Worm (Caenorhabditis elegans): ENCODE results near the gene chil-22.

Gene chil-22

DNA sequence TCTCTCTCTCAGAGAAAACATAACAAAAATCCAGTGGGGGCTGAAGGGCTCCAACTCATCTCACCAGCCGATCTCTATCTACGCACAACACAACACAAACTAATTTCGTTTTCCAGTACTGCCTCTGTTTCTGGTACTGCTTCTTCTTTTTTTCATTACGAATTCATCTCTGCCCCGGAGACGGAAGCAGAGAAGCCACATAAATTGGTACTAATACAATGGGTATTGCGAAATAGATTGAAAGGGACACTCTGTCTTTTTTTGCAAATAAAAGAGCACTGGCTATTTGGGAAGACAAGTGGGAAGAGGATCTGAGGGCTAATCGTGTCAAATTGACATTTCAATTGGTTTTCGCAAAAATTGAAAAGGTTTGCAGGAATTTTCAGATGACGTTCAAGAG lies 31.3 kb upstream of the chil-22 start:
- TF ChIP-seq dox-1 (GFP tag; IDR thresholded peaks at IDR 0.05) (0 out of 2 replicates have a peak, but pooled peaks have one; percentile 26), ztf-18 (tag; optimal IDR thresholded peaks at IDR 0.05) (no peak), cebp-1 (GFP tag; IDR thresholded peaks at IDR 0.05) (peak; percentile 69; the same call in 1 of the 2 replicates), cebp-1 (tag; optimal IDR thresholded peaks at IDR 0.05) (peak; percentile 95), somi-1 (GFP tag; optimal IDR thresholded peaks at IDR 0.05) (peak; percentile 18), atf-7 (tag; optimal IDR thresholded peaks at IDR 0.05) (no peak)

DNA sequence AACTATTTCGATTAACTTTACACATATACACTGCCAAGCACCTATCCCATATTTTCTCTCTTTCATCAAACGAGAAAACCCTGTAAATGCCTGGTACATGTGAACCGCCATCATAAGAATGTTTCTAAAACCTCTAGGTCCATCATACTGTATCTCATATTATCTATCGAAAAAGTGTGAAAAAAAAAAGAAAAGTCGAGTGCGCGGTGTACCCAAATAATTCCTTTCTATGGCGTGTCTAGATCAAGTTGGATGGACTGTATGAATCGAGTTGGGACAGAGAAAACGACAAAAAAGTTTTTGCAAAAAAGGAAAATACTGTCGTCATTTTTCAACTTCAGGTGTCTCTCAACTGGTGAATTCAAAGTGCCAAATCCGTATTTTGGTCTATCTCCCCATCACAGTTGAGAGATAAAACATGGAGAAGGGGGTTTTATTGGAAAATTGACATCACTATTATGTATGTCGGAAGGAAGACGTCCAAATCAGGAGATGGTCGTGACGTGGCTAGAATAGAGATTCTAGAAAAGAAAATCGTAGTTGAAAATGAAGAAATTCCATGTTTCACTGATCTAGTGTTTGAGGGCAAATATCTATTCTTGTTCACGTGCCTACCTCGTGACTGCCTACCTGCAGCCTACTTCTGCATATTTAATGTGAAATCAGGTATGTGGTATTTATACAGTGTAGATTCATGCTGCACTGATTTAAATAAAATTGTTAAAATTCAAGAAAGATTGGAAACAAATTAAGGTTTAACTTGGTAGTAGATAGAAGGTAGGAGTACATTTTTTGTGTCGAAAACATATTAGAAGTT lies 27.5 kb upstream of the chil-22 start:
- TF ChIP-seq Y53G8AR.9 (GFP tag; conservative IDR thresholded peaks at IDR 0.05) (no peak), lin-40 (tag; optimal IDR thresholded peaks at IDR 0.05) (peak; percentile 47), somi-1 (GFP tag; optimal IDR thresholded peaks at IDR 0.05) (peak; percentile 43), K11D2.4 (GFP tag; IDR thresholded peaks at IDR 0.05) (0 out of 2 replicates have a peak, but pooled peaks have one; percentile 33)

DNA sequence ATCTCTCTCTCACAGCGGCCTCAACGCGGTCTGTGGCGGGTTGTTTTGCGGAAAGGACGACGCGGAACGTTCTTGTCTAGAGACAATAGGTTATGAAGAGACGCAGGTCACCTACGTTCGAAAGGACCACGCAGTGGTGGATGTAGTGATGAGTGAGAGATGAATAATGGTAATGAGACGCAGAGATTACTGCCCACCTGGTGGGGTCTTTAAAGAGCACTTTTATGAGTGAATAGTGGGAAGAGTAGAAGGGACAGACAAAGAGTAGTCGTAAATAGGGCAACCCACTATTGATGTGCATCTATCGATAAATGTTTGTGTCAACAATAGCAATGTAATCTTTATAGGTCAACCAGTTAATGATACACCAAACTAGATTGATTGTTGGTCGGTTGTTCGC lies 25.1 kb upstream of the chil-22 start:
- TF ChIP-seq B0019.2 (GFP tag; conservative IDR thresholded peaks at IDR 0.05) (no peak), lin-26 (GFP tag; IDR thresholded peaks at IDR 0.05) (0 out of 2 replicates have a peak, but pooled peaks have one; percentile 39), Y79H2A.3 (GFP tag; conservative IDR thresholded peaks at IDR 0.05) (no peak), bed-2 (GFP tag; IDR thresholded peaks at IDR 0.05) (0 out of 2 replicates have a peak, but pooled peaks have one; percentile 6), Y53F4B.3 (GFP tag; IDR thresholded peaks at IDR 0.05) (no peak), fkh-3 (tag; optimal IDR thresholded peaks at IDR 0.05) (no peak), hmg-1.2 (GFP tag; IDR thresholded peaks at IDR 0.05) (peak; percentile 89)

DNA sequence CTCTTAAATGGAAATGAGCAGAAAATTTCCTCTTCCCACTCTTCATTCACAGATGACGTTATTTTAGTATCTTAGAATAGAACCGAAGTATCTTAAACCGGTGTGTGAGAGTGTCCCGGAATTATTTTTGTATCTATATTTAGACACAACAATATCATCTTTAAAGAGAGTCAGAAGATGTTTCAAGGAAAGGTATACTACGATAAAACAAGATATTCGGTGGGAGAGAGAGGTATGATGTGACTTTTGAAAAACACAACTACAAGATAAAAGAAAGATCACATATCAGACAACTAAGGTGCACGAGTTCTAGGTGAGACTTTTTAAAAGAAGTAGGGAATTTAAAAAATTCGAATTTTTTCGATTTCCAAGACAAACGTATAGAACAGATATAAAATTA lies 24.6 kb upstream of the chil-22 start:
- TF ChIP-seq dpl-1 (GFP tag; optimal IDR thresholded peaks at IDR 0.05), result no peak
- TF ChIP-seq K11D2.4 (GFP tag; IDR thresholded peaks at IDR 0.05), result no peak
- no peak for TF ChIP-seq rpc-1 (optimal IDR thresholded peaks at IDR 0.05)
- TF ChIP-seq rpc-1 (tag; optimal IDR thresholded peaks at IDR 0.05), result no peak
- no peak for TF ChIP-seq F33H1.4 (GFP tag; IDR thresholded peaks at IDR 0.05)
- TF ChIP-seq efl-1 (GFP tag; optimal IDR thresholded peaks at IDR 0.05), result no peak
- TF ChIP-seq ztf-28 (GFP tag; IDR thresholded peaks at IDR 0.05), result no peak
- no peak for TF ChIP-seq F39B2.1 (GFP tag; IDR thresholded peaks at IDR 0.05)
- no peak for TF ChIP-seq ccch-3 (GFP tag; optimal IDR thresholded peaks at IDR 0.05)
- TF ChIP-seq hsf-1 (GFP tag; IDR thresholded peaks at IDR 0.05), result no peak
- no peak for TF ChIP-seq let-526 (GFP tag; IDR thresholded peaks at IDR 0.05)
- TF ChIP-seq attf-5 (GFP tag; optimal IDR thresholded peaks at IDR 0.05), result no peak
- no peak for TF ChIP-seq repo-1 (tag; optimal IDR thresholded peaks at IDR 0.05)
- TF ChIP-seq nhr-80 (tag; optimal IDR thresholded peaks at IDR 0.05), result no peak
- TF ChIP-seq lir-1 (GFP tag; conservative IDR thresholded peaks at IDR 0.05), result no peak
- no peak for TF ChIP-seq tbx-9 (tag; optimal IDR thresholded peaks at IDR 0.05; ENCODE audit: borderline replicate concordance)
- no peak for TF ChIP-seq sptf-2 (GFP tag; optimal IDR thresholded peaks at IDR 0.05)
- TF ChIP-seq Y53F4B.3 (GFP tag; IDR thresholded peaks at IDR 0.05), result no peak
- TF ChIP-seq bed-1 (GFP tag; IDR thresholded peaks at IDR 0.05), result no peak

DNA sequence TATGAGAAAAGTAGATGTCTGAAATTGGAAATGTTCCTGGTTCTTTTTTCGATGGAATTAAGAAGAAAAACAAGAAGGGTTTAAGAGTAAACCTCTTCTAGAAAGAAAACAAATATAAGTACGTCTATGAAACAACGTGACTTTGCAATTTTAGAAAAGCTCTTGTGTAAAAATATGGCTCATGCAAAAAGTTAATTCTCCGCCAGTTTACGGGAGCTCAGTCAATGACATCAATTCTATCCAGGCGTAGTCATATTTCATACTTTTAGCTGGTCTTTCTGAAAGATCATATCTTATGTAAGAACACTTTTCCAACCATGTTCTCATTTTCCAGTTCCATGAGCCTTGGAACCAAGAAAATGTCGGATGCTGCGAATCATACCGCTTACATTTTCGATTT lies 23.9 kb upstream of the chil-22 start:
- TF ChIP-seq F49E8.2 (tag; optimal IDR thresholded peaks at IDR 0.05; ENCODE audit: insufficient read depth) (no peak), sea-2 (GFP tag; IDR thresholded peaks at IDR 0.05) (no peak), unc-130 (GFP tag; optimal IDR thresholded peaks at IDR 0.05) (no peak), F39B2.1 (GFP tag; IDR thresholded peaks at IDR 0.05) (no peak), ama-1 (optimal IDR thresholded peaks at IDR 0.05) (no peak), ama-1 (GFP tag; optimal IDR thresholded peaks at IDR 0.05) (no peak), mcd-1 (GFP tag; IDR thresholded peaks at IDR 0.05) (no peak)
